Worm (Caenorhabditis elegans): ENCODE measurements around the gene srt-30.

srt-30 gene

DNA sequence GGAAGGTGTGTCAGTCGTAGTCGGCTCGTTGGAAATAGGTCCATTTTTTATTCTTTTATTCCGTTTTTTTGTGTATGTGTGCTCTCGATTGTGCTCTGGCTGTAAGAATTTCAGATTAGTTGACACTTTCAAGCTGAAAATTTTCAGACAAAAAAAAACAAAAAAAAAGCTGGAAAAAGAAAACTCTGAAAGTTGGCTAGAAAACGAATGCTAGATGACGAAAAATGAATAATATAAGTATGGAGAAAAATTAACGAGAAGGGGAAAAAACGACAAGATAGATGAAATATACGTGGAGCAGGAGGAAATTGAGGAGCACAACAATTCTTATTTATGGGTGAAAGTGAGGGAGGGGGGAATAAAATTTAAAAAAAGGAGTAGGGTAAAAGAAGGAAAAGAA lies 31.3 kb upstream of the srt-30 start, which contains the start of gene H10D18.5:
Gene H10D18.5 (minus strand): TSS at position 101 of the 400 bp plus-strand sequence.
- no peak for TF ChIP-seq sem-4 (tag; optimal IDR thresholded peaks at IDR 0.05)
- no peak for TF ChIP-seq lsy-2 (tag; optimal IDR thresholded peaks at IDR 0.05)

DNA sequence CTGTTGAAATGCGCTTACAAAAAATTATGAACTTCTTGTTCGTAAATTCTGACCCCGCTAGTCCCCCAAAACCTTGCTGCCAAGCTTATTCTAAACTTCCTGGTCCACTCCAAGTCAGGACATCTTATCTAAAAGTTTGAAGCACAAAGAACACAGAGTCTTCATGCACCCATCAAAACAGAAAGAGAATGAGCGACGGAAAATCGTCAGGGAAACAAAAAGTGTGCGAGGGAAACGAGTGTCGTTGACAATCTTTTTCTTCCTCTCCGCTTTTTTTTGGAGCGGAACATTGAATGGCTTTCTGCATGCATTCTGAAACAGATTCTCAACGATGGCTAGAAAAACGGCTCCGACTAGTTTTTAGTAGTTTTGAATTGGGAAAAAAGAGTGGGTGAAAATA lies 24.9 kb upstream of the srt-30 start:
- TF ChIP-seq nhr-129 (tag; optimal IDR thresholded peaks at IDR 0.05) (no peak), lin-13 (GFP tag; optimal IDR thresholded peaks at IDR 0.05) (no peak), gmeb-1 (tag; optimal IDR thresholded peaks at IDR 0.05) (no peak), unc-55 (GFP tag; optimal IDR thresholded peaks at IDR 0.05) (peak; percentile 35)

DNA sequence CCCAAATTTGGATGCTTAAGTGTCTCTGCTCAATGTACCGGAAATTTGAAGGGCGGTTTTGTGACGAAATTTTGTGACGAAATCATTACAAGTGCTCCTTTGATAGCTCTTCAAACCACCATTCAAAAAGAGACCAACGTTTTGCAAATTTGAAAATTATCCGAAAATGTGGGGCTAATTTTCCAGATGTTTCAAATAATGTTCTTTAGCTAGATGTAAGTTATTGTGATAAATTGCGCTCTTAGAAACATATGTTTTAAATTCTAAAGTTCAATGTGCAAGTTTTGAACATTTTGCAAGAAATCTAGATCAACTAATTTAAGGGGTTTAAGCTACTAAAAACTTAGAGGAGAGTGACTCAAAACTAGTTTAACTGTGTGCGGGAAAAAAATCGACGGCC lies 20.6 kb upstream of the srt-30 start:
- no peak for TF ChIP-seq ztf-4 (tag; optimal IDR thresholded peaks at IDR 0.05)
- TF ChIP-seq mdl-1 (tag; optimal IDR thresholded peaks at IDR 0.05): no peak
- no peak for TF ChIP-seq nhr-237 (tag; optimal IDR thresholded peaks at IDR 0.05)
- TF ChIP-seq lin-13 (GFP tag; optimal IDR thresholded peaks at IDR 0.05): no peak
- TF ChIP-seq peb-1 (tag; optimal IDR thresholded peaks at IDR 0.05): no peak
- TF ChIP-seq skn-1 (tag; optimal IDR thresholded peaks at IDR 0.05): no peak
- no peak for TF ChIP-seq nhr-77 (tag; optimal IDR thresholded peaks at IDR 0.05)
- no peak for TF ChIP-seq unc-55 (GFP tag; optimal IDR thresholded peaks at IDR 0.05)
- TF ChIP-seq ceh-16 (tag; optimal IDR thresholded peaks at IDR 0.05): no peak
- no peak for TF ChIP-seq nhr-129 (tag; optimal IDR thresholded peaks at IDR 0.05)

- TF ChIP-seq nhr-129 (tag; optimal IDR thresholded peaks at IDR 0.05): peak; percentile 5
- peak; percentile 44 for TF ChIP-seq unc-55 (GFP tag; optimal IDR thresholded peaks at IDR 0.05)
- TF ChIP-seq lin-11 (tag; optimal IDR thresholded peaks at IDR 0.05): peak; percentile 16
- TF ChIP-seq egl-27 (tag; optimal IDR thresholded peaks at IDR 0.05): no peak
- peak; percentile 0 for TF ChIP-seq crh-2 (tag; optimal IDR thresholded peaks at IDR 0.05)
- peak; percentile 35 for TF ChIP-seq C34F6.9 (tag; optimal IDR thresholded peaks at IDR 0.05)
- TF ChIP-seq sma-9 (GFP tag; optimal IDR thresholded peaks at IDR 0.05): peak; percentile 3
- TF ChIP-seq sma-9 (tag; optimal IDR thresholded peaks at IDR 0.05): no peak
- TF ChIP-seq lsy-2 (tag; optimal IDR thresholded peaks at IDR 0.05): no peak
Observed at ce11 chrV:3814938-3815337, 14.7 kb upstream of the srt-30 start, which contains the start of gene H10D18.1. Gene H10D18.1 (plus strand): TSS chrV:3815214.

DNA sequence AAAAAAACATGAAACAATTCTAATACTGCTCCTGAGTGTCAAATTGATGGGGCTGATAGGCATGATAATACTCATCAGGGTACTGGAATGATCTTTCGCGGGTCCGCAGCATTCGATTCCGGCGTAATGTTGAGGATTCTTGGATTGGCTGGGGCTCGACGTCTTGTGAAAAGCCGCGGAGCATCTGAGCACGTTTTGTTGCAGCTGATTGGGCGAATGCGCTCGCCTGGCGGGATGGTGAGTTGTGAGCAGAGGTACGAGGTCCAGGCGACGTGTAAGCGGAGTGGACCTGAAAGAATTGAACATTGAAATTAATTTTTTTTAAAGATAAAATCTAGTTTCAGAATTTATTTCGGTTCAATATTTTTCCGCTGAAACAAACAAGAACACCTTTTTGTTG lies 13.7 kb upstream of the srt-30 start:
- TF ChIP-seq ZK546.5 (tag; optimal IDR thresholded peaks at IDR 0.05): no peak
- TF ChIP-seq F13H6.1 (tag; optimal IDR thresholded peaks at IDR 0.05): no peak
- no peak for TF ChIP-seq lin-39 (tag; optimal IDR thresholded peaks at IDR 0.05)
- TF ChIP-seq ama-1 (optimal IDR thresholded peaks at IDR 0.05): no peak
- no peak for TF ChIP-seq nhr-237 (tag; optimal IDR thresholded peaks at IDR 0.05)
- TF ChIP-seq elt-3 (tag; optimal IDR thresholded peaks at IDR 0.05): no peak
- TF ChIP-seq ztf-4 (tag; optimal IDR thresholded peaks at IDR 0.05): no peak
- TF ChIP-seq mdl-1 (tag; optimal IDR thresholded peaks at IDR 0.05): no peak
- TF ChIP-seq nhr-25 (tag; optimal IDR thresholded peaks at IDR 0.05): no peak

DNA sequence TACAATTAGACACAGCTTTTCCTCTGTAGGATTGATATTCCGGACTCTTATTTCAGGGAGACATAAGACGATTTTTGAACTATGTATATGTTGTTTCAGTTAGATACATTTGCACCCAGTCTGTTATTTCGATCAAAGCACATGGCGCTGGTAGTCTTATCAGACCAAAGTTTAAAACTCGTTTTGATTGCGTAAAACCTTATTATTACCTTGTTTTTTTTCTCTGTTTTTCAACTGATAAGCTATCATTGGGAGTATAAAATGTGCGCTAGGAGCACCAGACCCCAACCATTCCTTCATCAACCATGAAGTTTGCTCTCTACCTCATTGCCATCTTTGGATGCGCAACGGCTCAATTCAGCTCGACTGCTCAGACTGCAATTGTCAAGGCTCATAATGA lies 12.0 kb upstream of the srt-30 start, which contains the start of gene scl-12:
Gene scl-12 (plus strand): TSS at position 301 of the 400 bp plus-strand sequence.
- TF ChIP-seq egl-27 (tag; optimal IDR thresholded peaks at IDR 0.05) (no peak), nhr-23 (tag; optimal IDR thresholded peaks at IDR 0.05) (no peak), sma-3 (GFP tag; optimal IDR thresholded peaks at IDR 0.05) (no peak), peb-1 (tag; optimal IDR thresholded peaks at IDR 0.05) (no peak), aly-2 (tag; optimal IDR thresholded peaks at IDR 0.05) (no peak), ceh-82 (tag; optimal IDR thresholded peaks at IDR 0.05) (no peak), nhr-6 (tag; optimal IDR thresholded peaks at IDR 0.05) (no peak), fos-1 (tag; optimal IDR thresholded peaks at IDR 0.05) (no peak), lin-11 (tag; optimal IDR thresholded peaks at IDR 0.05) (no peak), nhr-11 (tag; optimal IDR thresholded peaks at IDR 0.05) (no peak), nhr-129 (tag; optimal IDR thresholded peaks at IDR 0.05) (no peak), unc-62 (GFP tag; optimal IDR thresholded peaks at IDR 0.05) (no peak), ztf-4 (tag; optimal IDR thresholded peaks at IDR 0.05) (no peak), zag-1 (tag; optimal IDR thresholded peaks at IDR 0.05) (no peak), dmd-4 (tag; optimal IDR thresholded peaks at IDR 0.05) (no peak), C34F6.9 (tag; optimal IDR thresholded peaks at IDR 0.05) (no peak), nhr-21 (tag; optimal IDR thresholded peaks at IDR 0.05) (no peak), R02D3.7 (tag; optimal IDR thresholded peaks at IDR 0.05) (no peak), mdl-1 (tag; optimal IDR thresholded peaks at IDR 0.05) (no peak)
